Worm (Caenorhabditis elegans): ENCODE results near the gene mttu-1.

ce11 chrIV:11306548-11306947, 9.9 kb upstream of the mttu-1 start, which contains the start of gene B0035.13:
- TF ChIP-seq F57C9.4 (tag; optimal IDR thresholded peaks at IDR 0.05) = no peak
- no peak for TF ChIP-seq unc-62 (GFP tag; optimal IDR thresholded peaks at IDR 0.05)
- no peak for TF ChIP-seq sea-2 (GFP tag; IDR thresholded peaks at IDR 0.05)
